Fruit fly (Drosophila melanogaster) whole organism, wandering third instar larva: Measurements from ENCODE around the gene CG14357.
A peak's percentile ranks its signal among the peaks of the same experiment; 100 is the strongest.

ENCODE experiments used
- Abd-B ChIP-seq: fragments of >200 bp; optimal IDR thresholded peaks from 2 replicates; lab custom pipeline; 2017; ENCODE audit warnings: missing biosample characterization, missing genetic modification characterization
- CG32264 ChIP-seq: fragments of 200-800 bp; sonication (Bioruptor generic); optimal IDR thresholded peaks from 2 replicates; lab custom pipeline; 2016; ENCODE audit warnings: missing biosample characterization, missing genetic modification characterization
- GATAd ChIP-seq: sonication (Bioruptor generic); optimal IDR thresholded peaks from 2 replicates; lab custom pipeline; 2016; ENCODE audit warnings: missing biosample characterization, missing genetic modification characterization
- HLH106 ChIP-seq: fragments of 200-800 bp; optimal IDR thresholded peaks from 3 replicates; lab custom pipeline; 2019; ENCODE audit warnings: missing biosample characterization, mild to moderate bottlenecking, missing genetic modification characterization, moderate library complexity
- Hnf4 ChIP-seq: fragments of 200-800 bp; sonication (Bioruptor generic); optimal IDR thresholded peaks from 2 replicates; lab custom pipeline; 2016; ENCODE audit warnings: missing biosample characterization, mild to moderate bottlenecking, missing genetic modification characterization
- Hr78 ChIP-seq: fragments of >200 bp; optimal IDR thresholded peaks from 2 replicates; lab custom pipeline; 2017; ENCODE audit warnings: missing biosample characterization, missing genetic modification characterization
- Hr83 ChIP-seq: fragments of 200-300 bp; sonication (Bioruptor generic); optimal IDR thresholded peaks from 2 replicates; lab custom pipeline; 2016; ENCODE audit warnings: missing biosample characterization, mild to moderate bottlenecking, missing genetic modification characterization, moderate library complexity; ENCODE audit not compliant: poor library complexity, severe bottlenecking
- Mio ChIP-seq: sonication (Bioruptor generic); optimal IDR thresholded peaks from 2 replicates; lab custom pipeline; 2016; ENCODE audit warnings: missing biosample characterization, missing genetic modification characterization
- Myc ChIP-seq: fragments of >200 bp; optimal IDR thresholded peaks from 2 replicates; lab custom pipeline; 2017
- N ChIP-seq: fragments of >200 bp; optimal IDR thresholded peaks from 2 replicates; lab custom pipeline; 2018; ENCODE audit warnings: missing biosample characterization, missing external identifiers, missing genetic modification characterization
- OdsH ChIP-seq: fragments of 200-800 bp; sonication (Bioruptor generic); optimal IDR thresholded peaks from 2 replicates; lab custom pipeline; 2016; ENCODE audit warnings: missing biosample characterization, mild to moderate bottlenecking, missing genetic modification characterization
- Rel ChIP-seq, 2 experiments: fragments of 200-800 bp; sonication (Bioruptor generic) in 1 of 2; optimal IDR thresholded peaks; 2 replicates in 1 of 2; 3 replicates in 1 of 2; lab custom pipeline; 2016 to 2019; ENCODE audit warnings: mild to moderate bottlenecking in 2 of 2, missing biosample characterization in 2 of 2, missing genetic modification characterization in 2 of 2, moderate library complexity in 1 of 2
- Sp1 ChIP-seq: fragments of 200-800 bp; sonication (Bioruptor generic); optimal IDR thresholded peaks from 3 replicates; lab custom pipeline; 2019; ENCODE audit warnings: missing biosample characterization, mild to moderate bottlenecking, missing genetic modification characterization, moderate library complexity
- Vsx2 ChIP-seq: fragments of 200-300, 225-300 bp; sonication (Bioruptor generic); optimal IDR thresholded peaks from 2 replicates; lab custom pipeline; 2018; ENCODE audit warnings: missing biosample characterization, missing genetic modification characterization; ENCODE audit not compliant: partially characterized antibody
- br ChIP-seq: fragments of 200-800 bp; sonication (Bioruptor generic); optimal IDR thresholded peaks from 2 replicates; lab custom pipeline; 2016; ENCODE audit warnings: missing biosample characterization, missing genetic modification characterization
- dl ChIP-seq, 2 experiments: fragments of 175-275, 200-275 bp in 1 of 2; fragments of 200-275 bp in 1 of 2; sonication (Bioruptor generic); optimal IDR thresholded peaks; lab custom pipeline; 2018; ENCODE audit warnings: mild to moderate bottlenecking in 2 of 2, missing biosample characterization in 2 of 2, missing genetic modification characterization in 2 of 2, moderate library complexity in 2 of 2; ENCODE audit not compliant: partially characterized antibody in 2 of 2, insufficient read depth in 1 of 2
- dmrt93B ChIP-seq: fragments of 200-800 bp; sonication (Bioruptor generic); optimal IDR thresholded peaks from 2 replicates; lab custom pipeline; 2018; ENCODE audit warnings: missing biosample characterization, mild to moderate bottlenecking, missing genetic modification characterization
- dsf ChIP-seq: sonication (Bioruptor generic); optimal IDR thresholded peaks from 2 replicates; lab custom pipeline; 2016; ENCODE audit warnings: missing biosample characterization, missing genetic modification characterization, borderline replicate concordance
- ey ChIP-seq: fragments of 200-800 bp; sonication (Bioruptor generic); optimal IDR thresholded peaks from 2 replicates; lab custom pipeline; 2016; ENCODE audit warnings: missing biosample characterization, missing genetic modification characterization
- foxo ChIP-seq, 2 experiments: fragments of 200-800 bp; sonication (Bioruptor generic); optimal IDR thresholded peaks; 2 replicates in 1 of 2; 3 replicates in 1 of 2; lab custom pipeline; 2016 to 2017; ENCODE audit warnings: missing biosample characterization in 2 of 2, missing genetic modification characterization in 2 of 2
- fru ChIP-seq: fragments of 200-800 bp; sonication (Bioruptor generic); optimal IDR thresholded peaks from 3 replicates; lab custom pipeline; 2016; ENCODE audit warnings: missing biosample characterization, mild to moderate bottlenecking, missing genetic modification characterization
- h ChIP-seq: fragments of 200-800 bp; sonication (Bioruptor generic); optimal IDR thresholded peaks from 3 replicates; lab custom pipeline; 2016; ENCODE audit warnings: missing biosample characterization, mild to moderate bottlenecking, missing genetic modification characterization
- jim ChIP-seq: fragments of 175-275, 200-325 bp; sonication (Bioruptor generic); optimal IDR thresholded peaks from 2 replicates; lab custom pipeline; 2016; ENCODE audit warnings: missing biosample characterization, mild to moderate bottlenecking, missing genetic modification characterization
- lola ChIP-seq: fragments of >200 bp; optimal IDR thresholded peaks from 2 replicates; lab custom pipeline; 2017; ENCODE audit warnings: missing biosample characterization, missing genetic modification characterization
- rgr ChIP-seq: fragments of 200-800 bp; sonication (Bioruptor generic); optimal IDR thresholded peaks from 3 replicates; lab custom pipeline; 2016; ENCODE audit warnings: missing biosample characterization, mild to moderate bottlenecking, missing genetic modification characterization
- sage ChIP-seq: fragments of 200-800 bp; sonication (Bioruptor generic); optimal IDR thresholded peaks from 2 replicates; lab custom pipeline; 2016; ENCODE audit warnings: missing biosample characterization, mild to moderate bottlenecking, missing genetic modification characterization
- tai ChIP-seq: sonication (Bioruptor generic); optimal IDR thresholded peaks from 2 replicates; lab custom pipeline; 2016; ENCODE audit warnings: missing biosample characterization, missing genetic modification characterization
- usp ChIP-seq: fragments of >200 bp; optimal IDR thresholded peaks from 2 replicates; lab custom pipeline; 2017; ENCODE audit warnings: missing biosample characterization, missing genetic modification characterization

CG14357 gene

dm6 chr3R:14067904-14068636 lies 43.9 kb downstream of the CG14357 start:
- no peak for TF ChIP-seq dsf (GFP tag; lab: Kevin White, UChicago)
- TF ChIP-seq Mio (GFP tag; lab: Kevin White, UChicago), result no peak
- peak; percentile 4 for TF ChIP-seq br (GFP tag; lab: Kevin White, UChicago)
- no peak for TF ChIP-seq Vsx2 (GFP tag; lab: Kevin White, UChicago)
- TF ChIP-seq Hr83, result no peak
- no peak for TF ChIP-seq Rel (GFP tag; optimal IDR thresholded peaks at IDR 0.05; lab: Kevin White, UChicago)
- peak; percentile 91 for TF ChIP-seq Rel (tag; optimal IDR thresholded peaks at IDR 0.05; lab: Kevin White, UChicago)
- TF ChIP-seq h (GFP tag; lab: Kevin White, UChicago), result peak; percentile 17
- no peak for TF ChIP-seq tai (GFP tag; lab: Kevin White, UChicago)

DNA sequence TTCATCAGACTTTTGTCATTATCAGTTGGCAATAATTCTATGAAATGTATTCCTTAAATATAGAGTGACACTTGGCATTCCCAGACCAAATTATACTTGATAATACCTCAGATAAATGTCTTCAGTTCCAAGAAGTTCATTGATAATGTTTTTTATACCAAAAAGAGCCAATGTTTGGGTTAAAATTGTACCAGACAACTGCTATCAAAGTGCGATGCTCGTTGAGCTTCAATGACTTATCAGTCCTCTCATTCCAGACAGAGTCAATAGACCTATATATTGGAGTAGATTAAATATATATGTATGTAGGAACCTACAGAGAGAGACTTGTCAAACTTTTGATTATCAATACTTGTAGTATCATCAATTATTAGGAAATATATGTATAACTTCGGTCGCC lies 46.7 kb downstream of the CG14357 start:
- no peak for TF ChIP-seq dmrt93B (GFP tag; lab: Kevin White, UChicago)
- TF ChIP-seq usp, result no peak
- no peak for TF ChIP-seq sage
- no peak for TF ChIP-seq ey
- no peak for TF ChIP-seq dl (GFP tag; optimal IDR thresholded peaks at IDR 0.05; lab: Kevin White, UChicago; ENCODE audit: insufficient read depth in 1 of 2, partially characterized antibody in 2 of 2)
- TF ChIP-seq Hr78 (GFP tag; lab: Kevin White, UChicago), result no peak
- TF ChIP-seq lola (GFP tag; lab: Kevin White, UChicago), result no peak
- no peak for TF ChIP-seq GATAd (GFP tag; lab: Kevin White, UChicago)
- TF ChIP-seq, all 38 proteins: peak for 0

dm6 chr3R:14064158-14064969 lies 47.6 kb downstream of the CG14357 start:
- TF ChIP-seq dl (GFP tag; optimal IDR thresholded peaks at IDR 0.05; lab: Kevin White, UChicago; ENCODE audit: insufficient read depth in 1 of 2, partially characterized antibody in 2 of 2), result no peak
- TF ChIP-seq lola (GFP tag; lab: Kevin White, UChicago), result no peak
- no peak for TF ChIP-seq h (GFP tag; lab: Kevin White, UChicago)
- no peak for TF ChIP-seq Hr78 (GFP tag; lab: Kevin White, UChicago)
- TF ChIP-seq Myc, result no peak
- no peak for TF ChIP-seq br (GFP tag; lab: Kevin White, UChicago)
- no peak for TF ChIP-seq Rel (GFP tag; optimal IDR thresholded peaks at IDR 0.05; lab: Kevin White, UChicago)
- TF ChIP-seq Rel (tag; optimal IDR thresholded peaks at IDR 0.05; lab: Kevin White, UChicago), result no peak
- no peak for TF ChIP-seq GATAd (GFP tag; lab: Kevin White, UChicago)
- TF ChIP-seq jim (GFP tag; lab: Kevin White, UChicago), result no peak
- no peak for TF ChIP-seq Abd-B

- TF ChIP-seq lola (GFP tag; lab: Kevin White, UChicago) (no peak), Myc (no peak), dl (GFP tag; optimal IDR thresholded peaks at IDR 0.05; lab: Kevin White, UChicago; ENCODE audit: insufficient read depth in 1 of 2, partially characterized antibody in 2 of 2) (no peak), N (GFP tag; lab: Kevin White, UChicago) (no peak), Rel (GFP tag; optimal IDR thresholded peaks at IDR 0.05; lab: Kevin White, UChicago) (no peak), Rel (tag; optimal IDR thresholded peaks at IDR 0.05; lab: Kevin White, UChicago) (no peak), Hr83 (no peak), Hr78 (GFP tag; lab: Kevin White, UChicago) (no peak), jim (GFP tag; lab: Kevin White, UChicago) (no peak), HLH106 (tag; lab: Kevin White, UChicago) (no peak)
Measured at dm6 chr3R:14062869-14063543, 49.0 kb downstream of the CG14357 start.

DNA sequence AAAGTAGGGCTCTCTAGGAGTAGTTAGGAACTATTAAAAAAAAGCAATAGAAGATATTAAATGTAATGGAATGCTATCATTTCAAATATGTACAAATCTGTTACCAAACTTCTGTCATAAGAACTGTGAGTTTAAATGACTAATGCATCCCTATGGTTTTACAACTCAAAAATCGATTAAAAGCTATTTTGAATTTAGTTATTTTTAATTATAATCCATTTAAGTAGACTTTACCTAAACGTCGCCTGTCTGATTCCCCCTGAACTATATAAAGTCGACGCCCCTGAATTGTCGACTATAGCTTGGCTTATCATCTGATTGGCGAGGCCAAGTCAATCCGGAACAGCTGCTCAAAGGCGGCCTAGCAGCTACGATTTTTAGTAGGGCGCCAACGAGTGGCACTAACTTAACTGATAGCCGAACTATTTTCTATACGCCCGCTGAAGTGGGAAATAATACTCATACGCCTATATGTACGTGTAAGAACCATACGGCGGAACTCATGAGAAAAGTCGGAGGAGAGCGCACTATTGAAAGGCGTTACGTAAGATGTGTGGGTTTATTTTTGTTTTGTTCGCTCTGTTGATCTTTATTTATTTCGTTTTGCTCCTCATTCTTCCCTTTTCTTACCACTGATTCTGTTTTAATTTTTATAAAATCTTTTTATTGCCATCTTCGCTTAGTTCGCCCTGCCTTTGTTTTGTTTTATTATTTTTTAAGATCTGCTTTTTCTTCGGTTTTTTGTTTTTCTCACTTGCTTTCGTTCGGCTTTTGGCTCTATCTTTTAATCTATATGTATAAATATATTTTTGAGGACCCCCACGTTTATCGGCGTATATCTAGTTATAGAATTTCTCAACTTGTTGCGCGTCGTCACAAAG lies 49.7 kb downstream of the CG14357 start:
- TF ChIP-seq dmrt93B (GFP tag; lab: Kevin White, UChicago), result peak; percentile 51
- TF ChIP-seq Hnf4 (GFP tag; lab: Kevin White, UChicago), result no peak
- peak; percentile 29 for TF ChIP-seq fru
- TF ChIP-seq HLH106 (tag; lab: Kevin White, UChicago), result peak; percentile 71
- peak; percentile 56 for TF ChIP-seq rgr
- peak; percentile 48 for TF ChIP-seq Sp1 (GFP tag; lab: Kevin White, UChicago)
- peak; percentile 22 for TF ChIP-seq br (GFP tag; lab: Kevin White, UChicago)
- no peak for TF ChIP-seq Hr78 (GFP tag; lab: Kevin White, UChicago)
- TF ChIP-seq CG32264 (GFP tag; lab: Kevin White, UChicago), result no peak
- TF ChIP-seq h (GFP tag; lab: Kevin White, UChicago), result peak; percentile 68
- peak; percentile 51 for TF ChIP-seq OdsH (GFP tag; lab: Kevin White, UChicago)
- peak; percentile 59 for TF ChIP-seq ey
- TF ChIP-seq foxo (GFP tag; optimal IDR thresholded peaks at IDR 0.05; lab: Kevin White, UChicago), result peak; percentile 25 to 65
- TF ChIP-seq tai (GFP tag; lab: Kevin White, UChicago), result peak; percentile 28
- TF ChIP-seq jim (GFP tag; lab: Kevin White, UChicago), result no peak
